Worm (Caenorhabditis elegans): ENCODE results near the gene Y110A2AR.1.

Gene Y110A2AR.1

DNA sequence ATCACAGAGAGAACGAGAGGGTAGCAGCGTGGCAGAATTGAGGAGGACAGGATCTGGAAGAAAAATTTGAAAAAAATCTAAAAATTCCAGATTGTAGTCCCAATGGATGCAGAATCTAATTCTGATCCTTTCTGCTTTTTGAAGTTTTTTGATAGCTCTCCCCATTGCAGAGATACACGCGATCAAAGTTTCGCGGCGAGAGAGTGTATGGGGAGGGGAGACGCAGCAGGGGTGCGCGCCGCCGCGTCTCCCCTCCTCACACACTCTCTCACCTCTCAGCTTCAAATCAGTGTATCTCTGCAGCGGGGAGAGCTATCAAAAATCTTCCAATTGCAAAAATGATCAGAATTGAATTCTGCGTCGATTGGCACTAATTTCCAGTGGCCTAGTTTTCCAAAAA is 38.4 kb upstream of the Y110A2AR.1 start:
- TF ChIP-seq nhr-11 (tag; optimal IDR thresholded peaks at IDR 0.05) = no peak
- peak; percentile 10; the same call in 1 of the 2 replicates for TF ChIP-seq lim-7 (GFP tag; IDR thresholded peaks at IDR 0.05)
- peak; percentile 54 for TF ChIP-seq set-16 (GFP tag; IDR thresholded peaks at IDR 0.05)
- 0 out of 2 replicates have a peak, but pooled peaks have one; percentile 7 for TF ChIP-seq lin-38 (GFP tag; IDR thresholded peaks at IDR 0.05)
- no peak for TF ChIP-seq ama-1 (optimal IDR thresholded peaks at IDR 0.05)

DNA sequence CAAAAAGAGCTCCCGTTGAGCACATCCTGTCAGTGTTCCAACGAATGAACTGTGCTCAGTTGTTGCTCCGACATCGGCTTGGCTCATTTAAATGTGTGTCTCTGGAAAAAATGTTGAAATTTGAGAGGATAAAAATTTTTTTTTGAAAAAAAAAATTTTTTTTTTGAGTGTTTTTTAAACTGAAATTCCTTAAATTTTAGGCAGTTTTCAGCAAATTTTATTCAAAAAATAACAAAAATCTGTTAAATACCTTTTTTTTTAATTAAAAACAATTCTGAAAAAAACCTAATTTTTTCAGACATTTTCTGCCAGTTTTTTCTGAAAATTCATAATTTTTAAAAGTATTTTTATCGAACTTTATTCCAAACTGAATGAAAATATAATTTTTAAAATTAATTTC is 34.7 kb upstream of the Y110A2AR.1 start, which contains the start of gene pigw-1:
pigw-1 (minus strand) TSS at position 101 of the 400 bp plus-strand sequence.
- TF ChIP-seq zfp-2 (tag; optimal IDR thresholded peaks at IDR 0.05) (no peak), ZK337.2 (GFP tag; IDR thresholded peaks at IDR 0.05) (no peak), lim-7 (GFP tag; IDR thresholded peaks at IDR 0.05) (no peak), madf-9 (GFP tag; conservative IDR thresholded peaks at IDR 0.05) (no peak), unc-130 (GFP tag; optimal IDR thresholded peaks at IDR 0.05) (no peak), dve-1 (tag; optimal IDR thresholded peaks at IDR 0.05; ENCODE audit: insufficient read depth) (no peak), F44E2.7 (GFP tag; IDR thresholded peaks at IDR 0.05) (no peak), nhr-6 (tag; optimal IDR thresholded peaks at IDR 0.05) (no peak), mes-2 (tag; optimal IDR thresholded peaks at IDR 0.05; ENCODE audit: poor library complexity, severe bottlenecking) (no peak), ceh-32 (tag; optimal IDR thresholded peaks at IDR 0.05; ENCODE audit: poor library complexity) (no peak), set-16 (GFP tag; IDR thresholded peaks at IDR 0.05) (no peak), ctbp-1 (GFP tag; IDR thresholded peaks at IDR 0.05) (no peak), zip-11 (GFP tag; IDR thresholded peaks at IDR 0.05) (no peak)

DNA sequence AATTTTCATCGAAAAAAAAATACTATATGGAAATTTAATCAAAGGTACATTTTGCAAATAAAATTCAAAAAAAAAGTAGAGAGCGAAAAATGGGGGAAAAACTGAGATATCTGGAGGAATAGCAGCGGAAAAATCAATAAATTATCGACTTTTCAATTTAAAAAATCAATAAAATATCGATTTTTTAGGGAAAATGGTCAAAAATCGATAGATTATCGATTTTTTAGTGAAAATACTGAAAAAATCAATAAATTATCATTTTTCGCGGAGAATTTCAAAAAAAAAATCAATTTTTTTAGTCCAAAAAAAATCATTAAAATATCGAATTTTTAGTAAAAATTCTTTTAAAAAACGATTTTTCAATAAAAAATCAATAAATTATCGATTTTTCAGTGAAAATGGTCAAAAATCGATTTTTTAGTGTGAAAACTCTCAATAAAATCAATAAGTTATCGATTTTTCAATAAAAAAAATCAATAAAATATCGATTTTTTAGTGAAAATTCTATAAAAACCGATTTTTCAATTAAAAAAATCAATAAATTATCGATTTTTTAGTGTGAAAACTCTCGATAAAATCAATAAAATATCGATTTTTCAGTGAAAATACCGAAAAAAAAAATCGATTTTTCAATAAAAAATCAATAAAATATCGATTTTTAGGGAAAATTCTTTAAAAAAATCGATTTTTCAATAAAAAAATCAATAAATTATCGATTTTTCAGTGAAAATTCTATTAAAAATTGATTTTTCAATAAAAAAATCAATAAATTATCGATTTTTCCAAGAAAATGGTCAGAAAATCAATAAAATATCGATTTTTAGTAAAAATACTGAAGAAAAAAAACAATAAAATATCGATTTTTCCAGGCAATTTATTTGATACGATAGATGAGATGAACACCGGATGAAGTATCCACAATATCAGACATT is 33.7 kb upstream of the Y110A2AR.1 start:
- TF ChIP-seq ceh-28 (tag; optimal IDR thresholded peaks at IDR 0.05) (peak; percentile 89), Y48G9A.11 (GFP tag; IDR thresholded peaks at IDR 0.05) (no peak)

DNA sequence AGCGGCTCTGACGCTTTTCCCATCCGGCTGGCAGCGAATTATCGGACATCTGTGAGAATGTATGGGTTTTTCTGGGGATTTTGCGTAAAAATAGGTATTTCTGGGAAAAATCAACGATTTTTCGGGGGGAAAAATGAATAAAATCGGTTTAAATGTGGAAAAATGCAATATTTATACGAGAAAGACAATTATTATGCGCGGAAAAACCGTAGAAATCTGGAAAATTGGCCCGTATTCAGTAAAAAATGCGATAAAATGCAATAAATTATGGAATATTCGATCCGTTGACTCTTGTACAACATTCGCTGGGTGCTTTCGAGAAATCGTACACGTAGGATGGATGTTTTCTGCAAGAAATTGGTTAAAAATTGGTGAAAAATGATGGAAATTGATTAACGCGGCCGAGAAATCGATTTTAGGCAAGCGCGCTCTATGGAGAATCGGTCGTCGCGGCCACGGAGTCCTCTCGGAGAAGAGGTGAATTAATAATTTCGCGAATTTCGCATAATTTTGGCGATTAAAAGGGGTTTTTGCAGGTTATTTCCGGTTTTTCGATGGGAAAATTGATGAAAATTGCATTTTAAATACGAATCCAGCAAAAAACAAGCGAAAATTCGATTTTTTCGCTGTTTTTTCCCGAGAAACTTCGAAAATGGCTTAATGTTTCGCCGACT is 30.4 kb upstream of the Y110A2AR.1 start, which contains the start of gene pinn-1:
pinn-1 (minus strand) TSS at position 51 of the 674 bp plus-strand sequence.
- no peak for TF ChIP-seq nhr-76 (tag; optimal IDR thresholded peaks at IDR 0.05)
- TF ChIP-seq lin-15B (tag; optimal IDR thresholded peaks at IDR 0.05) = peak; percentile 71
- TF ChIP-seq dmd-8 (GFP tag; IDR thresholded peaks at IDR 0.05) = no peak
- TF ChIP-seq ceh-62 (tag; optimal IDR thresholded peaks at IDR 0.05) = no peak
- no peak for TF ChIP-seq snpc-4 (tag; optimal IDR thresholded peaks at IDR 0.05)
- no peak for TF ChIP-seq cey-2 (tag; optimal IDR thresholded peaks at IDR 0.05; ENCODE audit: borderline replicate concordance, insufficient read depth)
- no peak for TF ChIP-seq unc-39 (tag; optimal IDR thresholded peaks at IDR 0.05)
- TF ChIP-seq zfp-2 (tag; optimal IDR thresholded peaks at IDR 0.05) = peak; percentile 26
- TF ChIP-seq egl-27 (tag; optimal IDR thresholded peaks at IDR 0.05) = no peak
- TF ChIP-seq fkh-10 (GFP tag; optimal IDR thresholded peaks at IDR 0.05) = peak; percentile 65
- peak; percentile 79 for TF ChIP-seq php-3 (GFP tag; IDR thresholded peaks at IDR 0.05)
- TF ChIP-seq D1046.2 (GFP tag; IDR thresholded peaks at IDR 0.05) = peak; percentile 74; the same call in 1 of the 2 replicates
- no peak for TF ChIP-seq skn-1 (tag; optimal IDR thresholded peaks at IDR 0.05)
- TF ChIP-seq nhr-11 (tag; optimal IDR thresholded peaks at IDR 0.05) = peak; percentile 53
- peak; percentile 74 for TF ChIP-seq mdt-29 (GFP tag; IDR thresholded peaks at IDR 0.05)
- TF ChIP-seq zip-2 (tag; optimal IDR thresholded peaks at IDR 0.05) = no peak
- TF ChIP-seq Y75B8A.6 (GFP tag; IDR thresholded peaks at IDR 0.05) = 0 out of 2 replicates have a peak, but pooled peaks have one; percentile 24
- TF ChIP-seq ama-1 (optimal IDR thresholded peaks at IDR 0.05) = no peak
- TF ChIP-seq ZK546.5 (tag; optimal IDR thresholded peaks at IDR 0.05) = peak in 1 of 2 experiments; percentile 12
- 0 out of 2 replicates have a peak, but pooled peaks have one; percentile 19 for TF ChIP-seq egl-43 (GFP tag; IDR thresholded peaks at IDR 0.05)
- peak; percentile 100 for TF ChIP-seq mes-2 (tag; optimal IDR thresholded peaks at IDR 0.05; ENCODE audit: poor library complexity, severe bottlenecking)
- peak; percentile 75 for TF ChIP-seq nhr-102 (tag; optimal IDR thresholded peaks at IDR 0.05)
- peak; percentile 75 for TF ChIP-seq pha-4 (GFP tag; IDR thresholded peaks at IDR 0.05)
- TF ChIP-seq pha-4 (tag; optimal IDR thresholded peaks at IDR 0.05) = peak; percentile 43
- no peak for TF ChIP-seq nhr-237 (tag; optimal IDR thresholded peaks at IDR 0.05)
- peak; percentile 77 for TF ChIP-seq ztf-7 (tag; optimal IDR thresholded peaks at IDR 0.05)
- TF ChIP-seq ceh-82 (tag; optimal IDR thresholded peaks at IDR 0.05) = no peak
- TF ChIP-seq ceh-32 (tag; optimal IDR thresholded peaks at IDR 0.05; ENCODE audit: poor library complexity) = no peak
- peak; percentile 79 for TF ChIP-seq hmg-1.1 (GFP tag; IDR thresholded peaks at IDR 0.05)

Measured in whole organism, L4 larva.